Worm (Caenorhabditis elegans): ENCODE results near the gene scav-1.
A peak's percentile ranks its signal among the peaks of the same experiment; 100 is the strongest.

The scav-1 gene

ce11 chrX:5368220-5368619 lies 32.2 kb downstream of the scav-1 start, which contains the start of gene jkk-1 (continued):
- peak; percentile 26 for TF ChIP-seq Y55F3AM.14 (GFP tag; optimal IDR thresholded peaks at IDR 0.05)
- peak; percentile 40 for TF ChIP-seq C34F6.9 (tag; optimal IDR thresholded peaks at IDR 0.05)
- TF ChIP-seq snpc-4 (tag; optimal IDR thresholded peaks at IDR 0.05), result no peak

ce11 chrX:5366613-5367012 lies 33.8 kb downstream of the scav-1 start:
- no peak for TF ChIP-seq snpc-4 (tag; optimal IDR thresholded peaks at IDR 0.05)
- no peak for TF ChIP-seq unc-39 (tag; optimal IDR thresholded peaks at IDR 0.05)
- no peak for TF ChIP-seq ZK546.5 (tag; optimal IDR thresholded peaks at IDR 0.05)
- no peak for TF ChIP-seq blmp-1 (tag; optimal IDR thresholded peaks at IDR 0.05; ENCODE audit: insufficient read depth)
- TF ChIP-seq ceh-82 (tag; optimal IDR thresholded peaks at IDR 0.05), result no peak
- no peak for TF ChIP-seq sma-9 (GFP tag; optimal IDR thresholded peaks at IDR 0.05)
- TF ChIP-seq sma-9 (tag; optimal IDR thresholded peaks at IDR 0.05), result no peak
- TF ChIP-seq mdl-1 (tag; optimal IDR thresholded peaks at IDR 0.05), result no peak
- TF ChIP-seq nhr-6 (tag; optimal IDR thresholded peaks at IDR 0.05), result no peak
- TF ChIP-seq sma-3 (GFP tag; optimal IDR thresholded peaks at IDR 0.05), result no peak

DNA sequence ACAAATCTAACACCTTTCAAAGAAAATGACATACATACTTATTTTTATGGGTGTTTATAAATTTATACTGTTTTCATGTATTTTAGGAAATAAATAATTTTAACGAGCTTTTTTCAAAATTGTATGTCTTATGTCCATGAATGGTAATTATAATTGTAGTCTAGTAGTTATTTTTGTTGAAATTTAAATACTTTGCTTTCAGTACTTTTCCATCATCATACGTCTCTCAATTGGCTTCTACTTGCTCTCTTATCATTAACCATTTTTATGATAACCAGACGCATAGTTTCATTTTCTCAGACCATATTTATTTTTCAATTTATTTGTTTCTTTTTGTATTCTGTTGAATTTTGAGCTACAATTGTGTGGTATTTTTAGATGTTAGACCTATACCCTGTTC lies 34.9 kb downstream of the scav-1 start, which contains the start of gene F35C8.5:
F35C8.5 (plus strand) TSS at position 377 of the 400 bp plus-strand sequence.
- no peak for TF ChIP-seq ztf-4 (tag; optimal IDR thresholded peaks at IDR 0.05)
- TF ChIP-seq C34F6.9 (tag; optimal IDR thresholded peaks at IDR 0.05), result no peak
- TF ChIP-seq fos-1 (tag; optimal IDR thresholded peaks at IDR 0.05), result peak; percentile 38
- TF ChIP-seq aly-2 (tag; optimal IDR thresholded peaks at IDR 0.05), result no peak
- TF ChIP-seq Y55F3AM.14 (GFP tag; optimal IDR thresholded peaks at IDR 0.05), result no peak
- no peak for TF ChIP-seq nhr-25 (tag; optimal IDR thresholded peaks at IDR 0.05)
- TF ChIP-seq ZK546.5 (tag; optimal IDR thresholded peaks at IDR 0.05), result no peak

DNA sequence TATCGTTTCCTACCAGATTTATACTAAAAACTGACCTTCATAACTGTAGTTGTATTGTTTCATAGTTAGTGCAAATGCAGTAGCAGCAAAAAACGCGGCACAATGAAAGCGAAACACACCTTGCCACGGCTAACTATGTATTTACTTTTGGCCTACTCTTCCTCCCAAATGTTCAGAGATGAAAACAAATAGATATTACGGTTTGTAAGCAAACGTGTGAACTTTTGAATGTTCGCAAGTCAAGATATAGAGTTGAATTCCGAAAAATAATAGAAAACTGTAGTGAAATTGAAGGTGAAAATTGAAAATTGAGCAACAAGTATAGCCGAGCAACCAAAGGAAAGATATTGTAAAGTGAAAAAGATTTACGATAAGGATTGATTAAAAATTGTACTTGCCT lies 36.2 kb downstream of the scav-1 start, which contains the start of gene chtl-1:
chtl-1 (minus strand) TSS at position 101 of the 400 bp plus-strand sequence.
- TF ChIP-seq ama-1 (optimal IDR thresholded peaks at IDR 0.05) (no peak), R02D3.7 (tag; optimal IDR thresholded peaks at IDR 0.05) (no peak), sem-4 (tag; optimal IDR thresholded peaks at IDR 0.05) (no peak), elt-3 (tag; optimal IDR thresholded peaks at IDR 0.05) (no peak), nhr-237 (tag; optimal IDR thresholded peaks at IDR 0.05) (no peak), ztf-11 (tag; optimal IDR thresholded peaks at IDR 0.05) (no peak), nhr-129 (tag; optimal IDR thresholded peaks at IDR 0.05) (no peak)

ce11 chrX:5360682-5361081 lies 39.7 kb downstream of the scav-1 start:
- TF ChIP-seq egl-27 (tag; optimal IDR thresholded peaks at IDR 0.05), result no peak
- no peak for TF ChIP-seq elt-1 (tag; optimal IDR thresholded peaks at IDR 0.05)
- TF ChIP-seq nhr-10 (tag; optimal IDR thresholded peaks at IDR 0.05), result no peak
- no peak for TF ChIP-seq ceh-82 (tag; optimal IDR thresholded peaks at IDR 0.05)
- no peak for TF ChIP-seq nhr-6 (tag; optimal IDR thresholded peaks at IDR 0.05)
- no peak for TF ChIP-seq snpc-4 (tag; optimal IDR thresholded peaks at IDR 0.05)
- TF ChIP-seq nhr-11 (tag; optimal IDR thresholded peaks at IDR 0.05), result no peak
- no peak for TF ChIP-seq Y55F3AM.14 (GFP tag; optimal IDR thresholded peaks at IDR 0.05)
- no peak for TF ChIP-seq lsy-2 (tag; optimal IDR thresholded peaks at IDR 0.05)
- TF ChIP-seq nhr-21 (tag; optimal IDR thresholded peaks at IDR 0.05), result no peak
- no peak for TF ChIP-seq nhr-77 (tag; optimal IDR thresholded peaks at IDR 0.05)
- TF ChIP-seq alr-1 (tag; optimal IDR thresholded peaks at IDR 0.05), result no peak
- TF ChIP-seq elt-3 (tag; optimal IDR thresholded peaks at IDR 0.05), result no peak
- TF ChIP-seq nhr-129 (tag; optimal IDR thresholded peaks at IDR 0.05), result no peak
- TF ChIP-seq nhr-23 (tag; optimal IDR thresholded peaks at IDR 0.05), result no peak
- TF ChIP-seq lin-13 (GFP tag; optimal IDR thresholded peaks at IDR 0.05), result no peak
- no peak for TF ChIP-seq dmd-4 (tag; optimal IDR thresholded peaks at IDR 0.05)
- no peak for TF ChIP-seq unc-39 (tag; optimal IDR thresholded peaks at IDR 0.05)

DNA sequence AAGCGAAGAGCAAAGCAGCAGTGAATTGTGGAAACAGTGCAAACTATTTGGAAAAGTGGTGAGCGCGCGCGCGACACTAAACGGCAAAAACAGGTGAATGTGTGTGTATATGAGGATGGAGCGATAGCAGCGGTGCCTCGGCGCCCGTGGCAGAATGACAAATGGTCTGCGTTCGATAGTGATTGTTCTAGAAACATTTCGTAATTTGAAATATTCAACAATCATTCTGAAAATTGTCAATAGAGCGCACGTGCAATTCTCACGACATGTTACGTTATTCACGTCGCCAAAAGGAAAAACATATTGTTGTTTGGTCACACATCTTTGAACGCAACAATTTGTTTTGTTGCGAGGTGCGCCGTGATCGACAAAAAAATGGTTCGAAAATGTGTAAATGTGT lies 45.1 kb downstream of the scav-1 start:
- TF ChIP-seq F13H6.1 (tag; optimal IDR thresholded peaks at IDR 0.05) (peak; percentile 2), nhr-237 (tag; optimal IDR thresholded peaks at IDR 0.05) (no peak), lin-39 (tag; optimal IDR thresholded peaks at IDR 0.05) (no peak), zag-1 (tag; optimal IDR thresholded peaks at IDR 0.05) (no peak), nhr-129 (tag; optimal IDR thresholded peaks at IDR 0.05) (peak; percentile 23), C34F6.9 (tag; optimal IDR thresholded peaks at IDR 0.05) (peak; percentile 9), unc-62 (GFP tag; optimal IDR thresholded peaks at IDR 0.05) (no peak), ztf-1 (GFP tag; conservative IDR thresholded peaks at IDR 0.05) (no peak), peb-1 (tag; optimal IDR thresholded peaks at IDR 0.05) (no peak), lin-13 (GFP tag; optimal IDR thresholded peaks at IDR 0.05) (no peak), mab-5 (tag; optimal IDR thresholded peaks at IDR 0.05) (no peak), nhr-23 (tag; optimal IDR thresholded peaks at IDR 0.05) (no peak), crh-2 (tag; optimal IDR thresholded peaks at IDR 0.05) (peak; percentile 41), alr-1 (tag; optimal IDR thresholded peaks at IDR 0.05) (no peak), dmd-4 (tag; optimal IDR thresholded peaks at IDR 0.05) (no peak), R02D3.7 (tag; optimal IDR thresholded peaks at IDR 0.05) (no peak), ztf-4 (tag; optimal IDR thresholded peaks at IDR 0.05) (no peak), elt-1 (tag; optimal IDR thresholded peaks at IDR 0.05) (no peak), lin-11 (tag; optimal IDR thresholded peaks at IDR 0.05) (peak; percentile 7)
